Worm (Caenorhabditis elegans) whole organism, early embryonic: ENCODE data around the gene C34H4.5.

Experiments
- B0310.2 ChIP-seq: sonication (generic microtip); optimal IDR thresholded peaks from 2 replicates; lab custom pipeline; 2016; ENCODE audit warnings: mild to moderate bottlenecking, missing genetic modification characterization, missing compliant biosample characterization
- aly-1 ChIP-seq: sonication (generic microtip); optimal IDR thresholded peaks from 2 replicates; lab custom pipeline; 2016; ENCODE audit warnings: missing genetic modification characterization, missing compliant biosample characterization
- ama-1 ChIP-seq: fragments of 150-350 bp; optimal IDR thresholded peaks from 2 replicates; lab custom pipeline; 2014
- ceh-13 ChIP-seq: fragments of 200-800 bp; sonication (Bioruptor generic); optimal IDR thresholded peaks from 2 replicates; lab custom pipeline; 2018; ENCODE audit warnings: mild to moderate bottlenecking, missing genetic modification characterization, missing compliant biosample characterization
- ceh-36 ChIP-seq: sonication (generic microtip); optimal IDR thresholded peaks from 2 replicates; lab custom pipeline; 2016; ENCODE audit warnings: missing genetic modification characterization, inconsistent platforms, missing compliant biosample characterization
- ets-7 ChIP-seq: sonication (generic microtip); optimal IDR thresholded peaks from 2 replicates; lab custom pipeline; 2016; ENCODE audit warnings: missing genotype, missing genetic modification characterization, missing compliant biosample characterization
- hmbx-1 ChIP-seq: sonication (generic microtip); optimal IDR thresholded peaks from 2 replicates; lab custom pipeline; 2016; ENCODE audit warnings: mild to moderate bottlenecking, missing genetic modification characterization, missing compliant biosample characterization
- hmg-4 ChIP-seq: fragments of 200-800 bp; sonication (Bioruptor generic); optimal IDR thresholded peaks from 2 replicates; lab custom pipeline; 2018; ENCODE audit warnings: mild to moderate bottlenecking, missing genetic modification characterization, missing compliant biosample characterization
- sea-1 ChIP-seq: fragments of 200-800 bp; sonication (Bioruptor generic); conservative IDR thresholded peaks from 2 replicates; pipeline ENCODE4 v1.3.6; 2022; ENCODE audit warnings: missing genetic modification characterization, missing compliant biosample characterization
- tbx-37 ChIP-seq: fragments of 200-800 bp; sonication (Bioruptor generic); conservative IDR thresholded peaks from 2 replicates; pipeline ENCODE4 v1.3.6; 2022; ENCODE audit warnings: missing genetic modification reagents, missing genetic modification characterization, missing compliant biosample characterization
- tra-4 ChIP-seq: sonication (generic microtip); optimal IDR thresholded peaks from 2 replicates; lab custom pipeline; 2017; ENCODE audit warnings: missing genetic modification characterization, missing compliant biosample characterization

DNA sequence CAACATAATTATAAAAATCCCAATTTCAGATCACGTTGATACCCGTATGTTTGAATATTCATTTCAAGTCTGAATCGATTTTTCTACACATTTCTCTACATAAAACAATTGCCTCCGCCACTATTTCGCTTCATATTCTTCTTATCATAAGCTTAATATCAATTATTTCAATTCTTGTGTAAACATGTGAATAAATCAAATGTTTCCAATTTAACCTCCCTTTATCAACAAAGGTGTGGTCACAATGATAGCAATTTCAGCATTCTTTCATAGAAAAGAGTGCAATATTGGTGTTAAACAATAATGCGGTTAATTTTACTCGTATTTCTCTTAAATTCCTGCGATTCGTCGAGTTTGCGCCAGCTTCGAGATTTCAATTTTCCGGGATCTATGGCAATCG lies 9.9 kb upstream of the C34H4.5 start, which contains the start of gene Y41D4B.17:
- TF ChIP-seq ceh-36 (tag; lab: Kevin White, UChicago) (no peak), ama-1 (lab: Kevin White, UChicago) (no peak), tbx-37 (no peak), ceh-13 (GFP tag; lab: Kevin White, UChicago) (no peak), B0310.2 (tag; lab: Kevin White, UChicago) (no peak), tra-4 (tag; lab: Kevin White, UChicago) (no peak), ets-7 (no peak), aly-1 (no peak), hmg-4 (GFP tag; lab: Kevin White, UChicago) (no peak), hmbx-1 (tag; lab: Kevin White, UChicago) (no peak), sea-1 (GFP tag; lab: Robert Waterston, UW) (no peak)
